Worm (Caenorhabditis elegans) whole organism, young adult: ENCODE data around the gene B0496.11.

Source experiments
- B0019.2 ChIP-seq: fragments of 200-800 bp; sonication (Bioruptor generic); conservative IDR thresholded peaks from 2 replicates; pipeline ENCODE4 v1.3.6; 2022; ENCODE audit warnings: missing genetic modification reagents, missing genetic modification characterization, missing compliant biosample characterization
- B0261.1 ChIP-seq: sonication (generic microtip); optimal IDR thresholded peaks from 2 replicates; lab custom pipeline; 2016; ENCODE audit warnings: mild to moderate bottlenecking, missing genetic modification characterization, moderate library complexity, missing compliant biosample characterization
- B0336.3 ChIP-seq: fragments of 200-800 bp; sonication (Bioruptor generic); IDR thresholded peaks from 2 replicates; pipeline ENCODE4 v1.3.6; 2022; ENCODE audit warnings: missing genetic modification characterization, missing compliant biosample characterization
- C06A6.2 ChIP-seq: fragments of 200-800 bp; sonication (Bioruptor generic); conservative IDR thresholded peaks from 2 replicates; pipeline ENCODE4 v1.3.6; 2022; ENCODE audit warnings: missing genetic modification characterization, missing compliant biosample characterization
- F33H1.4 ChIP-seq: fragments of 200-800 bp; sonication (Bioruptor generic); IDR thresholded peaks from 2 replicates; pipeline ENCODE4 v1.3.6; 2022; ENCODE audit warnings: missing genetic modification reagents, missing genetic modification characterization, missing compliant biosample characterization
- F57A8.1 ChIP-seq: fragments of 200-800 bp; sonication (Bioruptor generic); optimal IDR thresholded peaks from 2 replicates; lab custom pipeline; 2018; ENCODE audit warnings: mild to moderate bottlenecking, missing genetic modification characterization, moderate library complexity, missing compliant biosample characterization
- F57C9.4 ChIP-seq: sonication (generic microtip); optimal IDR thresholded peaks from 2 replicates; lab custom pipeline; 2017; ENCODE audit warnings: mild to moderate bottlenecking, missing genetic modification characterization, missing compliant biosample characterization
- K12H6.12 ChIP-seq: fragments of 200-800 bp; sonication (Bioruptor generic); optimal IDR thresholded peaks from 2 replicates; lab custom pipeline; 2018; ENCODE audit warnings: mild to moderate bottlenecking, missing genetic modification characterization, missing compliant biosample characterization
- Y53G8AR.9 ChIP-seq: fragments of 200-800 bp; sonication (Bioruptor generic); conservative IDR thresholded peaks from 2 replicates; pipeline ENCODE4 v1.3.6; 2022; ENCODE audit warnings: missing genetic modification reagents, missing genetic modification characterization, missing compliant biosample characterization
- Y67H2A.10 ChIP-seq: fragments of 200-800 bp; sonication (Bioruptor generic); conservative IDR thresholded peaks from 2 replicates; pipeline ENCODE4 v1.3.6; 2022; ENCODE audit warnings: missing genetic modification reagents, missing genetic modification characterization, missing compliant biosample characterization
- Y95B8A.8 ChIP-seq: fragments of 200-800 bp; sonication (Bioruptor generic); IDR thresholded peaks from 2 replicates; pipeline ENCODE4 v1.3.6; 2022; ENCODE audit warnings: missing genetic modification reagents, missing genetic modification characterization, missing compliant biosample characterization
- athp-1 ChIP-seq: sonication (generic microtip); optimal IDR thresholded peaks from 2 replicates; lab custom pipeline; 2017; ENCODE audit warnings: mild to moderate bottlenecking, missing genetic modification characterization, missing compliant biosample characterization
- attf-3 ChIP-seq: fragments of 200-800 bp; sonication (Bioruptor generic); conservative IDR thresholded peaks from 2 replicates; pipeline ENCODE4 v1.3.6; 2022; ENCODE audit warnings: missing genetic modification reagents, missing genetic modification characterization, missing compliant biosample characterization
- cebp-1 ChIP-seq, 2 experiments: fragments of 200-800 bp in 1 of 2; sonication (Bioruptor generic) in 1 of 2; sonication (generic microtip) in 1 of 2; IDR thresholded peaks in 1 of 2; optimal IDR thresholded peaks in 1 of 2; 2 replicates each; pipeline versions ENCODE4 v1.3.6 to Lab custom; 2017 to 2022; ENCODE audit warnings: missing compliant biosample characterization in 2 of 2, missing genetic modification characterization in 2 of 2, mild to moderate bottlenecking in 1 of 2, missing genetic modification reagents in 1 of 2, moderate library complexity in 1 of 2
- ceh-100 ChIP-seq: fragments of 200-800 bp; sonication (Bioruptor generic); IDR thresholded peaks from 2 replicates; pipeline ENCODE4 v1.3.6; 2022; ENCODE audit warnings: missing genetic modification reagents, missing genetic modification characterization, missing compliant biosample characterization
- ceh-79 ChIP-seq: sonication (generic microtip); optimal IDR thresholded peaks from 2 replicates; lab custom pipeline; 2017; ENCODE audit warnings: mild to moderate bottlenecking, missing genetic modification characterization, missing compliant biosample characterization
- ceh-91 ChIP-seq: fragments of 200-800 bp; sonication (Bioruptor generic); IDR thresholded peaks from 2 replicates; pipeline ENCODE4 v1.3.6; 2022; ENCODE audit warnings: missing genetic modification reagents, missing genetic modification characterization, missing compliant biosample characterization
- die-1 ChIP-seq: sonication (generic microtip); optimal IDR thresholded peaks from 2 replicates; lab custom pipeline; 2016; ENCODE audit warnings: missing genotype, mild to moderate bottlenecking, missing genetic modification characterization, missing compliant biosample characterization
- ekl-4 ChIP-seq: fragments of 200-800 bp; sonication (Bioruptor generic); IDR thresholded peaks from 2 replicates; pipeline ENCODE4 v1.3.6; 2022; ENCODE audit warnings: missing genetic modification reagents, missing genetic modification characterization, missing compliant biosample characterization
- fkh-3 ChIP-seq: sonication (generic microtip); optimal IDR thresholded peaks from 2 replicates; lab custom pipeline; 2016; ENCODE audit warnings: mild to moderate bottlenecking, missing genetic modification characterization, missing compliant biosample characterization
- gei-17 ChIP-seq: fragments of 200-800 bp; sonication (Bioruptor generic); optimal IDR thresholded peaks from 2 replicates; lab custom pipeline; 2018; ENCODE audit warnings: mild to moderate bottlenecking, missing genetic modification characterization, missing compliant biosample characterization
- him-1 ChIP-seq: sonication (generic microtip); optimal IDR thresholded peaks from 2 replicates; lab custom pipeline; 2016; ENCODE audit warnings: missing genotype, missing genetic modification reagents, missing genetic modification characterization, missing compliant biosample characterization
- hmg-1.2 ChIP-seq: fragments of 200-800 bp; sonication (Bioruptor generic); IDR thresholded peaks from 2 replicates; pipeline ENCODE4 v1.3.6; 2022; ENCODE audit warnings: missing genetic modification reagents, missing genetic modification characterization, missing compliant biosample characterization
- hsf-1 ChIP-seq: fragments of 200-800 bp; sonication (Bioruptor generic); IDR thresholded peaks from 2 replicates; pipeline ENCODE4 v1.3.6; 2022; ENCODE audit warnings: missing genetic modification reagents, missing genetic modification characterization, missing compliant biosample characterization
- lin-26 ChIP-seq: fragments of 200-800 bp; sonication (Bioruptor generic); IDR thresholded peaks from 2 replicates; pipeline ENCODE4 v1.3.6; 2022; ENCODE audit warnings: missing genetic modification reagents, missing genetic modification characterization, missing compliant biosample characterization
- lin-35 ChIP-seq, 3 experiments: fragments of 150-350 bp in 2 of 3; sonication (generic microtip) in 1 of 3; optimal IDR thresholded peaks; 2 replicates each; lab custom pipeline; 2014 to 2018; ENCODE audit warnings: missing biosample characterization in 3 of 3, missing genetic modification characterization in 3 of 3, missing genetic modification reagents in 3 of 3
- lin-40 ChIP-seq: sonication (generic microtip); optimal IDR thresholded peaks from 2 replicates; lab custom pipeline; 2016; ENCODE audit warnings: missing genetic modification characterization, mild to moderate bottlenecking, missing compliant biosample characterization, missing genotype, missing genetic modification reagents
- madf-6 ChIP-seq: fragments of 200-800 bp; sonication (Bioruptor generic); IDR thresholded peaks from 2 replicates; pipeline ENCODE4 v1.3.6; 2022; ENCODE audit warnings: missing genetic modification reagents, missing genetic modification characterization, missing compliant biosample characterization
- madf-8 ChIP-seq: fragments of 200-800 bp; sonication (Bioruptor generic); conservative IDR thresholded peaks from 2 replicates; pipeline ENCODE4 v1.3.6; 2022; ENCODE audit warnings: missing genetic modification reagents, missing genetic modification characterization, missing compliant biosample characterization
- mxl-1 ChIP-seq: sonication (generic microtip); optimal IDR thresholded peaks from 2 replicates; lab custom pipeline; 2016; ENCODE audit warnings: missing genetic modification characterization, missing compliant biosample characterization
- nfya-2 ChIP-seq: fragments of 200-800 bp; sonication (Bioruptor generic); IDR thresholded peaks from 2 replicates; pipeline ENCODE4 v1.3.6; 2022; ENCODE audit warnings: missing genetic modification reagents, missing genetic modification characterization, missing compliant biosample characterization
- nhr-120 ChIP-seq: fragments of 200-800 bp; sonication (Bioruptor generic); IDR thresholded peaks from 2 replicates; pipeline ENCODE4 v1.3.6; 2022; ENCODE audit warnings: missing genetic modification characterization, missing compliant biosample characterization
- nhr-80 ChIP-seq: sonication (generic microtip); optimal IDR thresholded peaks from 2 replicates; lab custom pipeline; 2016; ENCODE audit warnings: missing genetic modification characterization, missing compliant biosample characterization
- pbrm-1 ChIP-seq: fragments of 200-800 bp; sonication (Bioruptor generic); IDR thresholded peaks from 2 replicates; pipeline ENCODE4 v1.3.6; 2022; ENCODE audit warnings: missing genetic modification reagents, missing genetic modification characterization, missing compliant biosample characterization
- rcor-1 ChIP-seq: fragments of 200-800 bp; sonication (Bioruptor generic); IDR thresholded peaks from 2 replicates; pipeline ENCODE4 v1.3.6; 2022; ENCODE audit warnings: missing genetic modification reagents, missing genetic modification characterization, missing compliant biosample characterization
- repo-1 ChIP-seq: sonication (generic microtip); optimal IDR thresholded peaks from 2 replicates; lab custom pipeline; 2017; ENCODE audit warnings: mild to moderate bottlenecking, missing genetic modification characterization, missing compliant biosample characterization
- sea-2 ChIP-seq: fragments of 200-800 bp; sonication (Bioruptor generic); IDR thresholded peaks from 2 replicates; pipeline ENCODE4 v1.3.6; 2022; ENCODE audit warnings: missing genetic modification characterization, missing compliant biosample characterization
- snpc-1.1 ChIP-seq: sonication (generic microtip); optimal IDR thresholded peaks from 2 replicates; lab custom pipeline; 2017; ENCODE audit warnings: missing genetic modification characterization, mild to moderate bottlenecking, missing compliant biosample characterization, antibody characterized with exemption, moderate library complexity, missing genotype, missing genetic modification reagents; ENCODE audit not compliant: insufficient read depth
- snpc-3.4 ChIP-seq: sonication (generic microtip); optimal IDR thresholded peaks from 2 replicates; lab custom pipeline; 2017; ENCODE audit warnings: missing genetic modification characterization, mild to moderate bottlenecking, missing compliant biosample characterization, antibody characterized with exemption, moderate library complexity, missing genotype, missing genetic modification reagents
- snpc-4 ChIP-seq, 5 experiments: fragments of 150-350 bp in 1 of 5; sonication (generic microtip) in 4 of 5; optimal IDR thresholded peaks; 2 replicates each; lab custom pipeline; 2014 to 2018; ENCODE audit warnings: missing genetic modification characterization in 5 of 5, missing biosample characterization in 3 of 5, antibody characterized with exemption in 2 of 5, mild to moderate bottlenecking in 2 of 5, missing compliant biosample characterization in 2 of 5, missing genotype in 2 of 5, moderate library complexity in 2 of 5, missing genetic modification reagents in 1 of 5
- tlf-1 ChIP-seq: fragments of 200-800 bp; sonication (Bioruptor generic); optimal IDR thresholded peaks from 2 replicates; lab custom pipeline; 2018; ENCODE audit warnings: mild to moderate bottlenecking, missing genetic modification characterization, missing compliant biosample characterization
- ztf-26 ChIP-seq: sonication (generic microtip); optimal IDR thresholded peaks from 2 replicates; lab custom pipeline; 2017; ENCODE audit warnings: missing genetic modification characterization, missing compliant biosample characterization
- ztf-28 ChIP-seq: fragments of 200-800 bp; sonication (Bioruptor generic); IDR thresholded peaks from 2 replicates; pipeline ENCODE4 v1.3.6; 2022; ENCODE audit warnings: missing genetic modification reagents, missing genetic modification characterization, missing compliant biosample characterization

B0496.11 gene

ce11 chrIV:7433858-7434257 lies at the start of gene B0496.11:
TSS of gene B0496.11 (minus strand) at chrIV:7433958.
- TF ChIP-seq Y53G8AR.9 (GFP tag; lab: Robert Waterston, UW) (no peak), nfya-2 (GFP tag; lab: Robert Waterston, UW) (no peak), repo-1 (tag; lab: Kevin White, UChicago) (no peak), him-1 (no peak)
- TF ChIP-seq, all 124 proteins: peak for 0

- TF ChIP-seq hmg-1.2 = 0 out of 2 replicates have a peak, but pooled peaks have one; percentile 8
- peak; percentile 41; the same call in 1 of the 2 replicates for TF ChIP-seq pbrm-1 (GFP tag; lab: Robert Waterston, UW)
- TF ChIP-seq mxl-1 = no peak
Measured at ce11 chrIV:7478134-7478533, 44.4 kb upstream of the B0496.11 start, which contains the start of gene rod-1. TSS of gene rod-1 (plus strand) at chrIV:7478452.

ce11 chrIV:7477697-7478096 lies 43.9 kb upstream of the B0496.11 start:
- TF ChIP-seq Y67H2A.10 (GFP tag; lab: Robert Waterston, UW) = peak; percentile 56; the same call in 1 of the 2 replicates
- TF ChIP-seq attf-3 (GFP tag; lab: Robert Waterston, UW) = no peak
- TF ChIP-seq tlf-1 (GFP tag; lab: Kevin White, UChicago) = peak; percentile 79
- 0 out of 2 replicates have a peak, but pooled peaks have one; percentile 42 for TF ChIP-seq Y53G8AR.9 (GFP tag; lab: Robert Waterston, UW)
- TF ChIP-seq C06A6.2 = no peak
- TF ChIP-seq fkh-3 (tag; lab: Kevin White, UChicago) = no peak
- 0 out of 2 replicates have a peak, but pooled peaks have one; percentile 17 for TF ChIP-seq B0336.3
- TF ChIP-seq lin-26 (GFP tag; lab: Robert Waterston, UW) = no peak
- TF ChIP-seq B0261.1 (tag; lab: Kevin White, UChicago) = no peak
- TF ChIP-seq F57A8.1 (GFP tag; lab: Kevin White, UChicago) = no peak
- no peak for TF ChIP-seq nhr-80 (tag; lab: Kevin White, UChicago)
- no peak for TF ChIP-seq sea-2 (GFP tag; lab: Robert Waterston, UW)
- peak; percentile 73; the same call in 1 of the 2 replicates for TF ChIP-seq hsf-1 (GFP tag; lab: Robert Waterston, UW)
- TF ChIP-seq snpc-3.4 (tag; lab: Kevin White, UChicago) = peak; percentile 94
- no peak for TF ChIP-seq lin-40 (tag; lab: Kevin White, UChicago)
- TF ChIP-seq madf-8 (GFP tag; lab: Robert Waterston, UW) = peak; percentile 95
- TF ChIP-seq cebp-1 (GFP tag; IDR thresholded peaks at IDR 0.05; lab: Robert Waterston, UW) = no peak
- TF ChIP-seq cebp-1 (tag; optimal IDR thresholded peaks at IDR 0.05; lab: Kevin White, UChicago) = no peak
- TF ChIP-seq hmg-1.2 = peak; percentile 54
- TF ChIP-seq athp-1 = peak; percentile 37
- no peak for TF ChIP-seq ceh-79 (tag; lab: Kevin White, UChicago)
- TF ChIP-seq snpc-1.1 (tag; lab: Kevin White, UChicago) = peak; percentile 72
- peak; percentile 80 for TF ChIP-seq rcor-1
- no peak for TF ChIP-seq nhr-120 (GFP tag; lab: Robert Waterston, UW)
- peak; percentile 67; the same call in 1 of the 2 replicates for TF ChIP-seq ztf-28 (GFP tag; lab: Robert Waterston, UW)
- TF ChIP-seq ceh-100 (GFP tag; lab: Robert Waterston, UW) = no peak
- TF ChIP-seq repo-1 (tag; lab: Kevin White, UChicago) = no peak
- peak; percentile 72 for TF ChIP-seq ekl-4 (GFP tag; lab: Robert Waterston, UW)
- TF ChIP-seq pbrm-1 (GFP tag; lab: Robert Waterston, UW) = peak; percentile 90
- TF ChIP-seq K12H6.12 (tag; lab: Kevin White, UChicago) = no peak
- peak; percentile 92 for TF ChIP-seq Y95B8A.8 (GFP tag; lab: Robert Waterston, UW)
- TF ChIP-seq madf-6 (GFP tag; lab: Robert Waterston, UW) = peak; percentile 99
- TF ChIP-seq ztf-26 (tag; lab: Kevin White, UChicago) = no peak
- TF ChIP-seq gei-17 (GFP tag; lab: Kevin White, UChicago) = no peak
- TF ChIP-seq B0019.2 = peak; percentile 88
- no peak for TF ChIP-seq die-1 (tag; lab: Kevin White, UChicago)
- TF ChIP-seq F33H1.4 (GFP tag; lab: Robert Waterston, UW) = peak; percentile 98
- TF ChIP-seq ceh-91 = peak; percentile 92
- no peak for TF ChIP-seq F57C9.4 (tag; lab: Kevin White, UChicago)
- TF ChIP-seq lin-35 (GFP tag; optimal IDR thresholded peaks at IDR 0.05; lab: Kevin White, UChicago) = peak in 2 of 3 experiments; percentile 25 to 64
- TF ChIP-seq snpc-4 (GFP tag; optimal IDR thresholded peaks at IDR 0.05; lab: Kevin White, UChicago) = peak; percentile 77
- peak in 3 of 4 experiments; percentile 40 to 61 (median 41) for TF ChIP-seq snpc-4 (tag; optimal IDR thresholded peaks at IDR 0.05; lab: Kevin White, UChicago)
